Worm (Caenorhabditis elegans) whole organism, early embryonic: ENCODE measurements around the gene fbxa-86.

Experiments used
- F13C5.2 ChIP-seq: sonication (generic microtip); optimal IDR thresholded peaks from 2 replicates; lab custom pipeline; 2017; ENCODE audit warnings: mild to moderate bottlenecking, missing genetic modification characterization, inconsistent platforms, missing compliant biosample characterization
- ama-1 ChIP-seq: fragments of 150-350 bp; optimal IDR thresholded peaks from 2 replicates; lab custom pipeline; 2014
- ceh-13 ChIP-seq: fragments of 200-800 bp; sonication (Bioruptor generic); optimal IDR thresholded peaks from 2 replicates; lab custom pipeline; 2018; ENCODE audit warnings: mild to moderate bottlenecking, missing genetic modification characterization, missing compliant biosample characterization
- ets-7 ChIP-seq: sonication (generic microtip); optimal IDR thresholded peaks from 2 replicates; lab custom pipeline; 2016; ENCODE audit warnings: missing genotype, missing genetic modification characterization, missing compliant biosample characterization
- flt-1 ChIP-seq: fragments of 200-800 bp; sonication (Bioruptor generic); IDR thresholded peaks from 2 replicates; pipeline ENCODE4 v1.3.6; 2022; ENCODE audit warnings: missing genetic modification characterization, missing compliant biosample characterization
- hmbx-1 ChIP-seq: sonication (generic microtip); optimal IDR thresholded peaks from 2 replicates; lab custom pipeline; 2016; ENCODE audit warnings: mild to moderate bottlenecking, missing genetic modification characterization, missing compliant biosample characterization
- hnd-1 ChIP-seq: sonication (generic microtip); optimal IDR thresholded peaks from 2 replicates; lab custom pipeline; 2016; ENCODE audit warnings: missing genetic modification characterization, missing compliant biosample characterization
- pes-1 ChIP-seq: fragments of 200-800 bp; sonication (Bioruptor generic); IDR thresholded peaks from 2 replicates; pipeline ENCODE4 v1.3.6; 2022; ENCODE audit warnings: missing genetic modification reagents, missing genetic modification characterization, missing compliant biosample characterization
- scrt-1 ChIP-seq: fragments of 200-800 bp; sonication (Bioruptor generic); IDR thresholded peaks from 2 replicates; pipeline ENCODE4 v1.3.6; 2022; ENCODE audit warnings: missing genetic modification characterization, missing compliant biosample characterization
- tbx-11 ChIP-seq: fragments of 200-800 bp; sonication (Bioruptor generic); IDR thresholded peaks from 2 replicates; pipeline ENCODE4 v1.3.6; 2022; ENCODE audit warnings: missing genetic modification characterization, missing compliant biosample characterization
- tra-4 ChIP-seq: sonication (generic microtip); optimal IDR thresholded peaks from 2 replicates; lab custom pipeline; 2017; ENCODE audit warnings: missing genetic modification characterization, missing compliant biosample characterization

DNA sequence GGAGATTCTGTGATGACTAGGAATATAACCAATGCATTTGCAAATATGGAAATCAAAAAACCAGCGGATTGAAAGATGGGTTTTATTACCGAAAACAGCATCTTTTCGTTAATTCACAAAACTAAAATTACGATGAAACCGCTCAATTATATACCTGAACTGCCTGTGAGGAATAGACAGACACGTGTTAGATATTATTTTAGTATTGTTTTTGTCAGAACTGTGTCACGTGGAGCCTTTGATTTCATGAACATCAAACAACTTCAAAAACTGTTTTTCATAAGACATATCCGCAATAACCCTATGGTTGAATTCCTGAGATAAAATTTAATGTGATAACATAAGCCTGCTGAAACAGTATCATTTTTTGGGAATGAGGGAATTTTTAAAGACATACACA lies 33.9 kb downstream of the fbxa-86 start, which contains the start of gene str-161:
- no peak for TF ChIP-seq hnd-1 (tag; lab: Kevin White, UChicago)
- no peak for TF ChIP-seq ama-1
- no peak for TF ChIP-seq flt-1 (GFP tag; lab: Robert Waterston, UW)
- no peak for TF ChIP-seq tbx-11
- TF ChIP-seq tra-4 (tag; lab: Kevin White, UChicago): no peak
- TF ChIP-seq pes-1 (GFP tag; lab: Robert Waterston, UW): no peak
- no peak for TF ChIP-seq hmbx-1
- TF ChIP-seq F13C5.2 (tag; lab: Kevin White, UChicago): no peak
- no peak for TF ChIP-seq scrt-1 (GFP tag; lab: Robert Waterston, UW)
- TF ChIP-seq ets-7: no peak
- no peak for TF ChIP-seq ceh-13
